Fruit fly (Drosophila melanogaster): ENCODE results near the gene fmt.

Gene fmt

DNA sequence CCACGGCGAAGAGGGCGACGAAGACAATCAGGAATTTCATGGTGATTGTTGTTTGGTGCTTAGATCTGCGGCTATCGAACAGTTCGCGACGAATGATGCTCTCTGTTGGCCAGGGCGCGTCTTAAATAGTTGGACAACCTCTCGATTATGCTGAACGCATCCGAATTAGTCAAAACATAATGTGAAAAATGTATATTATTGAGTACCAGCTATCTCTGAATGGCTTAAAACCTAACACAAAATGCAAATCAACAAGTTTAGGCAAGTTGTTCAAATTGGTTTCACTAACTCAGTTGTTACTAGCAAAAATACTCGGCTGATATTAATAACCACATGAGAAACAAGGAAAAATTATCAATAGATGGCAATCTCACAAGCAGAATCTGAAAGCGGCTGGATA lies 38.5 kb downstream of the fmt start, which contains the start of gene Lcp65Ag1:
TSS of gene Lcp65Ag1 (minus strand) at position 101 of the 400 bp plus-strand sequence.
- no peak for TF ChIP-seq CG8478 (optimal IDR thresholded peaks at IDR 0.05)
- no peak for TF ChIP-seq psq (optimal IDR thresholded peaks at IDR 0.05)
- no peak for TF ChIP-seq pan (optimal IDR thresholded peaks at IDR 0.05)
- TF ChIP-seq usp (GFP tag; optimal IDR thresholded peaks at IDR 0.05) = no peak
- TF ChIP-seq EcR (GFP tag; optimal IDR thresholded peaks at IDR 0.05) = no peak
- no peak for TF ChIP-seq Dll (optimal IDR thresholded peaks at IDR 0.05)

DNA sequence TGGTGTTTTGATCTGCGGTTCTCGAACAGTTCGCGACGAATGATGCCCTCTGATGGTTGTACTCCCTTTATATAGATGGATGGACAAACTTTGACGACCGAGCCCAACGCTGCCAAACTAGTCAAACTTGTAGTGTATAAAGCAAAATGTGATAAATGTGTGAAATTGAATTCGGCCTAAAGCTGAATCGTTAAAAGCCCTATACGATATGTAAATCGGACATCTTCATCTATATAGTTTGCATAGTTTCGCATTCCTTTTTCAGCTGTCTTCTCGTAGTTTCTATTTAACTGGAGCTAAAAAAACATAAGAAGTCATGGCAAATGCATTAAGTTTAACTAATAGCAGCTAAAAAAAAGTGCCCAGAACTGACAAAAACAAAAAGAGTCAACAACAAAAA lies 40.1 kb downstream of the fmt start, which contains the start of gene Lcp65Ag2:
TSS of gene Lcp65Ag2 (minus strand) at position 48 of the 400 bp plus-strand sequence.
- TF ChIP-seq psq (optimal IDR thresholded peaks at IDR 0.05) (no peak), pan (optimal IDR thresholded peaks at IDR 0.05) (no peak), usp (GFP tag; optimal IDR thresholded peaks at IDR 0.05) (no peak), CG8478 (optimal IDR thresholded peaks at IDR 0.05) (no peak), EcR (GFP tag; optimal IDR thresholded peaks at IDR 0.05) (no peak), Dll (optimal IDR thresholded peaks at IDR 0.05) (no peak)

DNA sequence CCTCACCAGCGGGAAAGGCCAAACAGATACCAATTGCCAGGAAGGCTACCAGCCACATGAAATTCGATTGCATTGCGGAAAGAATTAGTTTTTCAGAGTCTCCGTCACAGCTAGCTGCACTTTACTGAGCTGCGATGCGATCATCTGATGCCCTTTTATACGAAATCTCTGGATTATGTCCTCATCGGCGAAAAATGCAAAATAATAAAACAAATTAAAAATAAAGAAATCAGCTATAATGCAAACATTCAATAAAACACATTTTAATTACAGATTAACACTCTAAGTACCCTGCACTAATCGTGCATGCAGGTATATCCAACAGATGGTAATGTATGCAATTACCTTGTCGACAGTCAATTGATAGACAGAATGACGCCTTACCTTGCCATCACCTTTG lies 41.7 kb downstream of the fmt start, which contains the start of gene Cpr65Au:
TSS of gene Cpr65Au (minus strand) at position 101 of the 400 bp plus-strand sequence.
- no peak for TF ChIP-seq Dll (optimal IDR thresholded peaks at IDR 0.05)
- no peak for TF ChIP-seq EcR (GFP tag; optimal IDR thresholded peaks at IDR 0.05)
- TF ChIP-seq psq (optimal IDR thresholded peaks at IDR 0.05) = no peak
- TF ChIP-seq CG8478 (optimal IDR thresholded peaks at IDR 0.05) = no peak
- no peak for TF ChIP-seq pan (optimal IDR thresholded peaks at IDR 0.05)
- TF ChIP-seq usp (GFP tag; optimal IDR thresholded peaks at IDR 0.05) = no peak

DNA sequence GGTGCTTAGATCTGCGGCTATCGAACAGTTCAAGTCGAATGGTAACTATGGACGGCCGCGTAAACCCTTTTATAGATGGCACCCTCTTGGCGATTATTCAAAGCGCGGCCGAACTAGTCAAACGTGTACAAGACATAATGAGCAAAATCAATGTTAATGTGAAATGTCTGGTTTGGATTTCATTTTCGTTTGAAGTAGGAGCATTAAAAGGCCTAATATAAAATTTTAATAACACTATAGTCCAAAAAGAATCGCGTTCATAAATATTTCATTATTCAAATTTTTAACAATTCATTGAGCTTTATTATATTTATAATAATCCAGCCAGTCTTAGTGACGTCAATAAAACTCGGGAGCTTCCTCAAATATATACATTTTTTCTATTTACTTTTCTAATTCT lies 42.7 kb downstream of the fmt start, which contains the start of gene Lcp65Ag3:
TSS of gene Lcp65Ag3 (minus strand) at position 46 of the 400 bp plus-strand sequence.
- TF ChIP-seq pan (optimal IDR thresholded peaks at IDR 0.05) (no peak), psq (optimal IDR thresholded peaks at IDR 0.05) (no peak), EcR (GFP tag; optimal IDR thresholded peaks at IDR 0.05) (no peak), CG8478 (optimal IDR thresholded peaks at IDR 0.05) (no peak)

DNA sequence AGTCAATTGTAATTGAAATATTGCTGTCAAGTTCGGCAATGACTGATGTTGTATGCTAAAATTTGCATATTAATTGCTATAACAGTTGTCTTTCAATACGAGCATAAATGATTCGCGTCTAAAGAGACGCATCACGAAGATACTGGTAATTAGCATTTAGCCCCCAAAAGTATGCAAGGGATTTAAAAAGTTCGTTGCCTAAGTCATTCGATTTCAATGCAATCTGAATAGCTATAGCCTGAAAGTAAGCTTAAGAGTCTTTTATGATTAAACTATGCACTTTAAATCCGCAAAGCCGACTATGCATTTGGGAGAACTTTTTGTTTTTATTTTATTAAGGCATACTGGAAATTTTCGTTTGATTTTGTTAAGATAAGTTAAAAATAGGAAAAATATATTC lies 44.1 kb downstream of the fmt start:
- no peak for TF ChIP-seq psq (optimal IDR thresholded peaks at IDR 0.05)

DNA sequence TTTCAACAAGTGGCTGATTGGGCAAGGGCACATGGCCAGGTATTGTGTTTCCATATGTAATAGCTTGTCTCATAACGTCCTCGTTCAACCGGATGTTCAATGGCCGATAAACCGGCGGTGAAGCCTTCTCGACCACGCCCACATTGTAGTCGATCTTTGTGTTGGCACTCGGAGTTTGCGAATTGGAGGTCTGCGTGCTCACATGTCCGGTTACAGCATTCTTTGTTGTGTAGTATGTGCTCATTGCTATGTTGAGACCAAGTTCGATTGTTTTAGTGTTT lies 48.3 kb downstream of the fmt start:
- TF ChIP-seq EcR (GFP tag; optimal IDR thresholded peaks at IDR 0.05) (no peak), pan (optimal IDR thresholded peaks at IDR 0.05) (no peak), CG8478 (optimal IDR thresholded peaks at IDR 0.05) (no peak), Dll (optimal IDR thresholded peaks at IDR 0.05) (no peak), usp (GFP tag; optimal IDR thresholded peaks at IDR 0.05) (no peak), psq (optimal IDR thresholded peaks at IDR 0.05) (no peak)

DNA sequence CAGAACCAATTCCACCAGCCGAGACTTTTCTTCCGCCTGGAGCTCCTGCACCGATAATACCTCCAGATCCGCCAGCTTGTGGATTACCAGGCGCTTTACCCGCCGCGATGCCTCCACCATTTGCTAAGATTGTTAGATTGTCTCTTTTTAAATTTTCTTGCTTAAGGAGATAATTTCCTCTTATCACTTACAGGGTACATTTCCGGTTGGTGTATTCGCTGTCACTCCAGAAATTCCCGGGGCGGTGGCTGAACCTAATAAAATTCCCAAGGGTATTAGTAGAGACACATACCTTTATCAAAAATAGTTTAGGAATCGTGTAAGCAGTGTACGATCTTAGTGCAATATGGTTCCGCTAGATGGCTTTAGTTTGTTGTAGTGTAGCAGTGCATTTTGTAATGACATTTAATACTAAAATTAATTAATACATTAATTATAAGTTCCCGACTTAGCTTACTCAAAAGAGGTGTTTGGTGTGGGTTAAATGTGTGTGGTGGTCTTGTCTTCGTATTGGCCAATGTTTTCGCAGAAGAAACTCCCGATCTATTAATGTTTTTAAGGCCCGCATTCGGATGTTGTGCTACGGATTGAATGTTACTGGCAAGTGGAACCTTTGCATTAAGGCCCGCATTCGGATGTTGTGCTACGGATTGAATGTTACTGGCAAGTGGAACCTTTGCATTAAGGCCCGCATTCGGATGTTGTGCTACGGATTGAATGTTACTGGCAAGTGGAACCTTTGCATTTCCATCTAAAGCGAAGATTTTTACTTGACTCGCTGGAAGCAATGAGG lies 48.9 kb downstream of the fmt start:
- TF ChIP-seq EcR (GFP tag; optimal IDR thresholded peaks at IDR 0.05) (no peak), CG8478 (optimal IDR thresholded peaks at IDR 0.05) (no peak), pan (optimal IDR thresholded peaks at IDR 0.05) (no peak), usp (GFP tag; optimal IDR thresholded peaks at IDR 0.05) (no peak), psq (optimal IDR thresholded peaks at IDR 0.05) (no peak), Dll (optimal IDR thresholded peaks at IDR 0.05) (no peak)

DNA sequence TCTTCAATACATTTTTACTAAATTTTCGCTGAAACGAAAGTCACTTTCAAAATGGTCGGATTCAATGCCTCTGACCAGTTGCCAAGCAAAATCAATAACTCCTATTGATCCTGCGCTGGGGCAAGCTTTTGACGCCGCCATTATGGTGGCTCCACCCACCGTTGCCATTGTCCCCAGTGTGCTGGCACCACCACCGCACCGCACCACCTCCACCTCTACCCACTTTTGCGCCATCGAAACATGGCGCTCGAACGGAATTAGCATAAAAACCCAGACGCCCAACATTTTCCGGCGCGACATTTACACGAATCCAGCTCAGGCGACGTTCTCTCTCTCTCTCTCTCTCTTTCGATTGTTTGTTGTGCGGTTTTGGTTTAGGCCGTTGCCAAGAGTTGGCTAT lies 56.8 kb downstream of the fmt start:
- TF ChIP-seq usp (GFP tag; optimal IDR thresholded peaks at IDR 0.05) (no peak), pan (optimal IDR thresholded peaks at IDR 0.05) (no peak), Dll (optimal IDR thresholded peaks at IDR 0.05) (no peak), EcR (GFP tag; optimal IDR thresholded peaks at IDR 0.05) (no peak), CG8478 (optimal IDR thresholded peaks at IDR 0.05) (no peak), psq (optimal IDR thresholded peaks at IDR 0.05) (no peak)

DNA sequence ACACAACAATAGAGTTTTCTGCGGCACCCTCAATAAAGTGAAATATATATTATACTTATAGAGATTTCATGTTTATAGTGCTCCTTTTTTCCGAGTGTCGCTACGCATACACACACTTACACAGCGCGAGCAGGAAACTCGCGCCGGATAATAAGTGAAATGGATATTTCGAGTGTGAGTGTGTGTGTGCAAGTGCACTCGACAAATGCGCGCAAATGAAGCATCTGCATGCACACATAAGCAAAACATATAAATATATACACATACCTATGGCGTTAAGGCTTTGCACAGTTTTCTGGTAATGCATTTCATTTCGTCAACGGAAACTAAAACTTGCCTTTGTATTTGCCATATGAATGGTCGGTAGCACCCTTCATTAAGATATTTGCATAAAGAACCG lies 58.2 kb downstream of the fmt start:
- TF ChIP-seq CG8478 (optimal IDR thresholded peaks at IDR 0.05) = no peak
- no peak for TF ChIP-seq Dll (optimal IDR thresholded peaks at IDR 0.05)
- no peak for TF ChIP-seq EcR (GFP tag; optimal IDR thresholded peaks at IDR 0.05)
- no peak for TF ChIP-seq pan (optimal IDR thresholded peaks at IDR 0.05)
- TF ChIP-seq psq (optimal IDR thresholded peaks at IDR 0.05) = no peak
- TF ChIP-seq usp (GFP tag; optimal IDR thresholded peaks at IDR 0.05) = no peak

Data from whole organism.